Fruit fly (Drosophila melanogaster): ENCODE data around the gene Lgr4.
A peak's percentile ranks its signal among the peaks of the same experiment; 100 is the strongest.

Lgr4 gene

DNA sequence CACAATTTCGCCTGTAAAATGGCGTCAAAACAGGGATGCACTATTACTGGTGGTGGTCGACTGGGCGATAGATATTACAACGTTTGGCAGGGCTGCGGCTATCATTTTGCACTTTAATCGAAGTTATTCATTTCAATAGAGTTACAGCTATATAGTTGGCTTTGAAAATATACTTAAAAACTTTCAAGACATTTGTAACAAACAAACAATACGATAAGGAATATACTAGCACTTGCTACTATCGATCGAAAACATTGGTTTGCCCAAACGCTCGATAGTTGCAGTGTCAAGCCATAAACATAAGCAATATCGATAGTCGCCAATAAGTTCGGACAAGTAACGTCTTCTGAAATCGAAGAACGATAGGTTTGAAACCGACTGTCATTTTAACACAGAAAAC is 29.5 kb downstream of the Lgr4 start, which contains the start of the genes Bap60 and CG12096 (continued):
- no peak for TF ChIP-seq scrt (GFP tag; optimal IDR thresholded peaks at IDR 0.05)
- peak; percentile 75 for TF ChIP-seq Xbp1 (GFP tag; optimal IDR thresholded peaks at IDR 0.05)
- TF ChIP-seq bab2 (GFP tag; optimal IDR thresholded peaks at IDR 0.05): peak; percentile 81
- TF ChIP-seq CG16863 (GFP tag; optimal IDR thresholded peaks at IDR 0.05): peak; percentile 71
- TF ChIP-seq prd (optimal IDR thresholded peaks at IDR 0.05): no peak
- TF ChIP-seq prd (GFP tag; IDR thresholded peaks at IDR 0.05): peak; percentile 76
- TF ChIP-seq repo (GFP tag; optimal IDR thresholded peaks at IDR 0.05): peak; percentile 65
- TF ChIP-seq CG7839 (tag; optimal IDR thresholded peaks at IDR 0.05): peak; percentile 80
- no peak for TF ChIP-seq CG1024 (GFP tag; IDR thresholded peaks at IDR 0.05)
- TF ChIP-seq lola (GFP tag; optimal IDR thresholded peaks at IDR 0.05): peak in 1 of 3 experiments; percentile 79
- peak; percentile 69 for TF ChIP-seq Camta (GFP tag; optimal IDR thresholded peaks at IDR 0.05)
- TF ChIP-seq CG1603 (tag; optimal IDR thresholded peaks at IDR 0.05): peak; percentile 86
- no peak for TF ChIP-seq pita (GFP tag; optimal IDR thresholded peaks at IDR 0.05)
- peak; percentile 20 for TF ChIP-seq CG6683 (GFP tag; optimal IDR thresholded peaks at IDR 0.05)
- TF ChIP-seq CG10462 (GFP tag; optimal IDR thresholded peaks at IDR 0.05): peak; percentile 16
- TF ChIP-seq bcd (GFP tag; optimal IDR thresholded peaks at IDR 0.05): peak; percentile 70
- TF ChIP-seq insv (GFP tag; optimal IDR thresholded peaks at IDR 0.05): peak in 1 of 2 experiments; percentile 38
- no peak for TF ChIP-seq sr (GFP tag; IDR thresholded peaks at IDR 0.05)
- TF ChIP-seq CG32772 (GFP tag; IDR thresholded peaks at IDR 0.05): 0 out of 2 replicates have a peak, but pooled peaks have one; percentile 16
- TF ChIP-seq sisA (GFP tag; IDR thresholded peaks at IDR 0.05): peak; percentile 58
- peak; percentile 79 for TF ChIP-seq CG10147 (GFP tag; optimal IDR thresholded peaks at IDR 0.05)
- TF ChIP-seq vnd (GFP tag; IDR thresholded peaks at IDR 0.05; ENCODE audit: partially characterized antibody): peak; percentile 95
- TF ChIP-seq CG12744 (GFP tag; optimal IDR thresholded peaks at IDR 0.05): peak; percentile 68
- no peak for TF ChIP-seq CG31388 (GFP tag; optimal IDR thresholded peaks at IDR 0.05)
- TF ChIP-seq Hmr (GFP tag; optimal IDR thresholded peaks at IDR 0.05): no peak
- TF ChIP-seq Kr (GFP tag; optimal IDR thresholded peaks at IDR 0.05): no peak
- TF ChIP-seq CG18262 (tag; optimal IDR thresholded peaks at IDR 0.05): peak; percentile 75
- peak; percentile 38 for TF ChIP-seq mirr (GFP tag; optimal IDR thresholded peaks at IDR 0.05)
- no peak for TF ChIP-seq CG8478 (optimal IDR thresholded peaks at IDR 0.05)
- TF ChIP-seq caup (GFP tag; optimal IDR thresholded peaks at IDR 0.05; ENCODE audit: severe bottlenecking): peak; percentile 56
- TF ChIP-seq Blimp-1 (GFP tag; optimal IDR thresholded peaks at IDR 0.05): peak; percentile 55
- TF ChIP-seq CG7357 (GFP tag; IDR thresholded peaks at IDR 0.05): peak; percentile 40; the same call in 2 of the 3 replicates
- peak in 1 of 2 experiments; percentile 82 for TF ChIP-seq Pdp1 (GFP tag; optimal IDR thresholded peaks at IDR 0.05)
- TF ChIP-seq Rx (GFP tag; IDR thresholded peaks at IDR 0.05): no peak
- peak; percentile 69 for TF ChIP-seq dmrt11E (tag; optimal IDR thresholded peaks at IDR 0.05)
- TF ChIP-seq pzg (GFP tag; optimal IDR thresholded peaks at IDR 0.05): peak; percentile 80
- peak; percentile 56; the same call in 2 of the 3 replicates for TF ChIP-seq zfh1 (GFP tag; IDR thresholded peaks at IDR 0.05)
- TF ChIP-seq Fer3 (tag; optimal IDR thresholded peaks at IDR 0.05): peak; percentile 67
- TF ChIP-seq sens (GFP tag): peak; percentile 95
- TF ChIP-seq rib (GFP tag; IDR thresholded peaks at IDR 0.05): no peak
- TF ChIP-seq kay (GFP tag; optimal IDR thresholded peaks at IDR 0.05): peak; percentile 35
- TF ChIP-seq HLH4C (GFP tag; IDR thresholded peaks at IDR 0.05; ENCODE audit: partially characterized antibody): peak; percentile 94
- TF ChIP-seq CG16813 (GFP tag; IDR thresholded peaks at IDR 0.05; ENCODE audit: partially characterized antibody): peak; percentile 96
- TF ChIP-seq fd102C (GFP tag; optimal IDR thresholded peaks at IDR 0.05): no peak
- peak; percentile 54 for TF ChIP-seq luna (GFP tag; optimal IDR thresholded peaks at IDR 0.05)
- peak; percentile 78 for TF ChIP-seq CG15696 (tag; optimal IDR thresholded peaks at IDR 0.05)
- TF ChIP-seq CG15011 (GFP tag; optimal IDR thresholded peaks at IDR 0.05): no peak
- TF ChIP-seq gcm (GFP tag; optimal IDR thresholded peaks at IDR 0.05): peak; percentile 27
- TF ChIP-seq cas (GFP tag; IDR thresholded peaks at IDR 0.05): peak; percentile 39; the same call in 1 of the 2 replicates
- TF ChIP-seq CG12219 (GFP tag; optimal IDR thresholded peaks at IDR 0.05): peak; percentile 35

Data from whole organism, embryonic.